Fruit fly (Drosophila melanogaster) whole organism, prepupa: Measurements from ENCODE around the gene CG5762.

Experiments used
- Blimp-1 ChIP-seq: fragments of 200-800 bp; sonication (Bioruptor generic); optimal IDR thresholded peaks from 3 replicates; lab custom pipeline; 2017; ENCODE audit warnings: missing biosample characterization, missing genetic modification characterization, mild to moderate bottlenecking, moderate library complexity, missing genetic modification reagents
- CG6276 ChIP-seq: fragments of 200-800 bp; sonication (Bioruptor generic); optimal IDR thresholded peaks from 2 replicates; lab custom pipeline; 2017; ENCODE audit warnings: missing biosample characterization, mild to moderate bottlenecking, missing genetic modification characterization
- CG6854 ChIP-seq: fragments of 200-800 bp; sonication (Bioruptor generic); optimal IDR thresholded peaks from 2 replicates; lab custom pipeline; 2017; ENCODE audit warnings: missing biosample characterization, mild to moderate bottlenecking, missing genetic modification characterization
- CG8119 ChIP-seq: fragments of 200-800 bp; sonication (Bioruptor generic); IDR thresholded peaks from 3 replicates; pipeline ENCODE4 v1.3.6; 2022; ENCODE audit warnings: missing biosample characterization, missing genetic modification characterization
- CG9139 ChIP-seq: fragments of 200-800 bp; sonication (Bioruptor generic); optimal IDR thresholded peaks from 3 replicates; lab custom pipeline; 2017; ENCODE audit warnings: missing biosample characterization, mild to moderate bottlenecking, missing genetic modification characterization
- Eip78C ChIP-seq: fragments of 200-800 bp; sonication (Bioruptor generic); peaks from one replicate; lab custom pipeline; 2016; ENCODE audit warnings: missing biosample characterization, missing genetic modification characterization
- Gug ChIP-seq: fragments of 200-800 bp; sonication (Bioruptor generic); IDR thresholded peaks from 2 replicates; pipeline ENCODE4 v1.3.6; 2022; ENCODE audit warnings: missing biosample characterization, missing genetic modification characterization
- Hr39 ChIP-seq: fragments of 200-800 bp; sonication (Bioruptor generic); optimal IDR thresholded peaks from 2 replicates; lab custom pipeline; 2016; ENCODE audit warnings: missing biosample characterization, missing genetic modification characterization
- dsx ChIP-seq: fragments of 200-800 bp; optimal IDR thresholded peaks from 3 replicates; lab custom pipeline; 2019; ENCODE audit warnings: missing biosample characterization, mild to moderate bottlenecking, missing genetic modification characterization, moderate library complexity; ENCODE audit not compliant: poor library complexity, severe bottlenecking
- pdm3 ChIP-seq: fragments of 200-800 bp; sonication (Bioruptor generic); optimal IDR thresholded peaks from 3 replicates; lab custom pipeline; 2016; ENCODE audit warnings: missing biosample characterization, missing genetic modification characterization

dm6 chr3R:24368064-24368463 is 6.6 kb upstream of the CG5762 start, which contains the start of the genes CG42812 and CG33341:
- no peak for TF ChIP-seq Gug (GFP tag; lab: Robert Waterston, UW)
- TF ChIP-seq CG9139 (GFP tag; lab: Kevin White, UChicago): no peak
- TF ChIP-seq CG8119 (GFP tag; lab: Robert Waterston, UW): no peak
- no peak for TF ChIP-seq CG6276 (GFP tag; lab: Kevin White, UChicago)
- no peak for TF ChIP-seq pdm3
- no peak for TF ChIP-seq CG6854
- TF ChIP-seq Hr39: no peak
- no peak for TF ChIP-seq Eip78C (GFP tag; lab: Kevin White, UChicago)
- no peak for TF ChIP-seq Blimp-1 (GFP tag; lab: Kevin White, UChicago)
- TF ChIP-seq dsx (GFP tag; lab: Kevin White, UChicago): no peak
